Worm (Caenorhabditis elegans) whole organism, L1 larva: ENCODE measurements around the gene chil-10.

ENCODE experiments used
- elt-2 ChIP-seq: sonication (generic microtip); optimal IDR thresholded peaks from 2 replicates; lab custom pipeline; 2016; ENCODE audit warnings: missing genetic modification characterization, mild to moderate bottlenecking, inconsistent platforms, missing compliant biosample characterization, missing genetic modification reagents
- nhr-71 ChIP-seq: sonication (generic microtip); optimal IDR thresholded peaks from 2 replicates; lab custom pipeline; 2016; ENCODE audit warnings: mild to moderate bottlenecking, missing genetic modification characterization, moderate library complexity, missing compliant biosample characterization
- vab-15 ChIP-seq: sonication (generic microtip); optimal IDR thresholded peaks from 2 replicates; lab custom pipeline; 2017; ENCODE audit warnings: missing genotype, mild to moderate bottlenecking, missing genetic modification characterization, missing compliant biosample characterization

Gene chil-10

DNA sequence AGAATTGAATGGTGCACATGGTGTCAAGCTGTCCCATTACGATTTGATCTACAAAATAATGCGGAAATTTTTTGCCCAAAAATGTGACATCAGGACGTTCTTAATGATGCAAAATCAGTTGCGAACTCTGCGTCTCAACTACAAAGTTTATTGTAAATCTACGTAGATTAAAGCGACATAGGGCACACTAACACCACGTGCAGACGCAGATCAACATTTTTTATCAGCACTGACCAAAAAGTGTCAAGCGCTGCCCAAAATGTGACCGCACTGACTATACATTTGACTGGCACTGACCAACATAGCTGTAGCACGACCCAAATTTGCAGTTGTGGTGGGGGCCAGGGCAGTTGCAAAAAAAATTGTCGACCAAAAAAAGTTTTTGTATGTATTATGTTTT is 51.8 kb downstream of the chil-10 start:
- TF ChIP-seq elt-2 = peak; percentile 17
- TF ChIP-seq nhr-71 (tag; lab: Kevin White, UChicago) = no peak
- no peak for TF ChIP-seq vab-15 (tag; lab: Kevin White, UChicago)
- TF ChIP-seq, all 84 proteins: peak for 1
